Worm (Caenorhabditis elegans) whole organism, young adult: ENCODE measurements around the gene srx-33.

ENCODE experiments used
- B0336.3 ChIP-seq: fragments of 200-800 bp; sonication (Bioruptor generic); IDR thresholded peaks from 2 replicates; pipeline ENCODE4 v1.3.6; 2022; ENCODE audit warnings: missing genetic modification characterization, missing compliant biosample characterization
- C17E4.6 ChIP-seq: fragments of 200-800 bp; sonication (Bioruptor generic); IDR thresholded peaks from 2 replicates; pipeline ENCODE4 v1.3.6; 2022; ENCODE audit warnings: missing genetic modification reagents, missing genetic modification characterization, missing compliant biosample characterization
- F23B12.7 ChIP-seq: sonication (generic microtip); optimal IDR thresholded peaks from 2 replicates; lab custom pipeline; 2017; ENCODE audit warnings: missing genetic modification characterization, mild to moderate bottlenecking, missing compliant biosample characterization, antibody characterized with exemption, moderate library complexity; ENCODE audit not compliant: insufficient read depth
- F49E8.2 ChIP-seq: sonication (generic microtip); optimal IDR thresholded peaks from 3 replicates; lab custom pipeline; 2017; ENCODE audit warnings: missing genetic modification characterization, mild to moderate bottlenecking, missing compliant biosample characterization, antibody characterized with exemption, moderate library complexity; ENCODE audit not compliant: insufficient read depth
- F55B11.4 ChIP-seq: sonication (generic microtip); optimal IDR thresholded peaks from 2 replicates; lab custom pipeline; 2016; ENCODE audit warnings: missing compliant biosample characterization, missing genetic modification characterization, borderline replicate concordance; ENCODE audit not compliant: insufficient read depth
- Y56A3A.18 ChIP-seq: fragments of 200-800 bp; sonication (Bioruptor generic); IDR thresholded peaks from 2 replicates; pipeline ENCODE4 v1.3.6; 2022; ENCODE audit warnings: missing genetic modification reagents, missing genetic modification characterization, missing compliant biosample characterization
- Y79H2A.3 ChIP-seq: fragments of 200-800 bp; sonication (Bioruptor generic); conservative IDR thresholded peaks from 2 replicates; pipeline ENCODE4 v1.3.6; 2022; ENCODE audit warnings: missing genetic modification reagents, missing genetic modification characterization, missing compliant biosample characterization
- Y95B8A.8 ChIP-seq: fragments of 200-800 bp; sonication (Bioruptor generic); IDR thresholded peaks from 2 replicates; pipeline ENCODE4 v1.3.6; 2022; ENCODE audit warnings: missing genetic modification reagents, missing genetic modification characterization, missing compliant biosample characterization
- akir-1 ChIP-seq: fragments of 200-800 bp; sonication (Bioruptor generic); optimal IDR thresholded peaks from 2 replicates; lab custom pipeline; 2018; ENCODE audit warnings: mild to moderate bottlenecking, missing genetic modification characterization, moderate library complexity, missing compliant biosample characterization
- ama-1 ChIP-seq, 3 experiments: fragments of 150-350 bp in 1 of 3; sonication (generic microtip) in 2 of 3; optimal IDR thresholded peaks; 2 replicates each; lab custom pipeline; 2014 to 2018; ENCODE audit warnings: missing biosample characterization in 2 of 3, missing genetic modification characterization in 2 of 3, missing genetic modification reagents in 2 of 3
- atf-7 ChIP-seq: sonication (generic microtip); optimal IDR thresholded peaks from 2 replicates; lab custom pipeline; 2017; ENCODE audit warnings: mild to moderate bottlenecking, missing genetic modification characterization, missing compliant biosample characterization
- attf-6 ChIP-seq: fragments of 200-800 bp; sonication (Bioruptor generic); IDR thresholded peaks from 2 replicates; pipeline ENCODE4 v1.3.6; 2022; ENCODE audit warnings: missing genetic modification reagents, missing genetic modification characterization, missing compliant biosample characterization
- bed-1 ChIP-seq: fragments of 200-800 bp; sonication (Bioruptor generic); IDR thresholded peaks from 2 replicates; pipeline ENCODE4 v1.3.6; 2022; ENCODE audit warnings: missing genetic modification reagents, missing genetic modification characterization, missing compliant biosample characterization
- ccch-3 ChIP-seq: fragments of 200-800 bp; sonication (Bioruptor generic); optimal IDR thresholded peaks from 2 replicates; lab custom pipeline; 2018; ENCODE audit warnings: mild to moderate bottlenecking, missing genetic modification characterization, missing compliant biosample characterization
- dox-1 ChIP-seq: fragments of 200-800 bp; sonication (Bioruptor generic); IDR thresholded peaks from 2 replicates; pipeline ENCODE4 v1.3.6; 2022; ENCODE audit warnings: missing genetic modification reagents, missing genetic modification characterization, missing compliant biosample characterization
- dpff-1 ChIP-seq: sonication (generic microtip); optimal IDR thresholded peaks from 2 replicates; lab custom pipeline; 2017; ENCODE audit warnings: mild to moderate bottlenecking, missing genetic modification characterization, missing compliant biosample characterization
- egrh-3 ChIP-seq: fragments of 200-800 bp; sonication (Bioruptor generic); IDR thresholded peaks from 2 replicates; pipeline ENCODE4 v1.3.6; 2022; ENCODE audit warnings: missing genetic modification reagents, missing genetic modification characterization, missing compliant biosample characterization
- fkh-3 ChIP-seq: sonication (generic microtip); optimal IDR thresholded peaks from 2 replicates; lab custom pipeline; 2016; ENCODE audit warnings: mild to moderate bottlenecking, missing genetic modification characterization, missing compliant biosample characterization
- lin-40 ChIP-seq: sonication (generic microtip); optimal IDR thresholded peaks from 2 replicates; lab custom pipeline; 2016; ENCODE audit warnings: missing genetic modification characterization, mild to moderate bottlenecking, missing compliant biosample characterization, missing genotype, missing genetic modification reagents
- lsl-1 ChIP-seq: fragments of 200-800 bp; sonication (Bioruptor generic); optimal IDR thresholded peaks from 2 replicates; lab custom pipeline; 2018; ENCODE audit warnings: mild to moderate bottlenecking, missing genetic modification characterization, moderate library complexity, missing compliant biosample characterization
- lsy-27 ChIP-seq: sonication (generic microtip); optimal IDR thresholded peaks from 2 replicates; lab custom pipeline; 2017; ENCODE audit warnings: missing genetic modification characterization, mild to moderate bottlenecking, missing compliant biosample characterization, antibody characterized with exemption, missing genotype, borderline replicate concordance; ENCODE audit not compliant: insufficient read depth
- madf-10 ChIP-seq: sonication (generic microtip); optimal IDR thresholded peaks from 2 replicates; lab custom pipeline; 2016; ENCODE audit warnings: mild to moderate bottlenecking, missing genetic modification characterization, missing compliant biosample characterization
- mcd-1 ChIP-seq: fragments of 200-800 bp; sonication (Bioruptor generic); IDR thresholded peaks from 2 replicates; pipeline ENCODE4 v1.3.6; 2022; ENCODE audit warnings: missing genetic modification reagents, missing genetic modification characterization, missing compliant biosample characterization
- nfya-2 ChIP-seq: fragments of 200-800 bp; sonication (Bioruptor generic); IDR thresholded peaks from 2 replicates; pipeline ENCODE4 v1.3.6; 2022; ENCODE audit warnings: missing genetic modification reagents, missing genetic modification characterization, missing compliant biosample characterization
- nfyb-1 ChIP-seq: fragments of 200-800 bp; sonication (Bioruptor generic); IDR thresholded peaks from 2 replicates; pipeline ENCODE4 v1.3.6; 2022; ENCODE audit warnings: missing genetic modification reagents, missing genetic modification characterization, missing compliant biosample characterization
- nhr-80 ChIP-seq: sonication (generic microtip); optimal IDR thresholded peaks from 2 replicates; lab custom pipeline; 2016; ENCODE audit warnings: missing genetic modification characterization, missing compliant biosample characterization
- repo-1 ChIP-seq: sonication (generic microtip); optimal IDR thresholded peaks from 2 replicates; lab custom pipeline; 2017; ENCODE audit warnings: mild to moderate bottlenecking, missing genetic modification characterization, missing compliant biosample characterization
- sdz-38 ChIP-seq: sonication (generic microtip); optimal IDR thresholded peaks from 2 replicates; lab custom pipeline; 2016; ENCODE audit warnings: missing genotype, missing genetic modification characterization, missing compliant biosample characterization
- ztf-25 ChIP-seq: fragments of 200-800 bp; sonication (Bioruptor generic); IDR thresholded peaks from 2 replicates; pipeline ENCODE4 v1.3.6; 2022; ENCODE audit warnings: missing genetic modification reagents, missing genetic modification characterization, missing compliant biosample characterization
- ztf-26 ChIP-seq: sonication (generic microtip); optimal IDR thresholded peaks from 2 replicates; lab custom pipeline; 2017; ENCODE audit warnings: missing genetic modification characterization, missing compliant biosample characterization
- ztf-28 ChIP-seq: fragments of 200-800 bp; sonication (Bioruptor generic); IDR thresholded peaks from 2 replicates; pipeline ENCODE4 v1.3.6; 2022; ENCODE audit warnings: missing genetic modification reagents, missing genetic modification characterization, missing compliant biosample characterization
- ztf-3 ChIP-seq: fragments of 200-800 bp; sonication (Bioruptor generic); optimal IDR thresholded peaks from 2 replicates; lab custom pipeline; 2018; ENCODE audit warnings: mild to moderate bottlenecking, missing genetic modification characterization, missing compliant biosample characterization
- ztf-6 ChIP-seq: fragments of 200-800 bp; sonication (Bioruptor generic); IDR thresholded peaks from 2 replicates; pipeline ENCODE4 v1.3.6; 2022; ENCODE audit warnings: missing genetic modification reagents, missing genetic modification characterization, missing compliant biosample characterization

srx-33 gene

ce11 chrV:7118796-7119195 lies at the start of gene srx-33:
srx-33 (minus strand) TSS chrV:7118896.
- TF ChIP-seq nfyb-1 (GFP tag; lab: Robert Waterston, UW) (no peak), F49E8.2 (no peak), lsl-1 (GFP tag; lab: Kevin White, UChicago) (no peak), madf-10 (tag; lab: Kevin White, UChicago) (no peak), atf-7 (tag; lab: Kevin White, UChicago) (no peak), nfya-2 (GFP tag; lab: Robert Waterston, UW) (no peak), sdz-38 (tag; lab: Kevin White, UChicago) (no peak), B0336.3 (GFP tag; lab: Robert Waterston, UW) (no peak), mcd-1 (GFP tag; lab: Robert Waterston, UW) (no peak), F23B12.7 (tag; lab: Kevin White, UChicago) (no peak), lsy-27 (tag; lab: Kevin White, UChicago) (no peak), ztf-25 (GFP tag; lab: Robert Waterston, UW) (no peak), dpff-1 (tag; lab: Kevin White, UChicago) (no peak), F55B11.4 (tag; lab: Kevin White, UChicago) (no peak), ztf-28 (GFP tag; lab: Robert Waterston, UW) (no peak)

ce11 chrV:7166709-7167108 lies 48.0 kb upstream of the srx-33 start, which contains the start of gene ugt-36:
ugt-36 (plus strand) TSS chrV:7167009.
- TF ChIP-seq ztf-26 (tag; lab: Kevin White, UChicago) = no peak
- no peak for TF ChIP-seq Y56A3A.18 (GFP tag; lab: Robert Waterston, UW)
- TF ChIP-seq fkh-3 (tag; lab: Kevin White, UChicago) = no peak
- TF ChIP-seq akir-1 (GFP tag; lab: Kevin White, UChicago) = no peak
- no peak for TF ChIP-seq ccch-3
- TF ChIP-seq Y79H2A.3 (GFP tag; lab: Robert Waterston, UW) = no peak
- TF ChIP-seq ztf-6 (GFP tag; lab: Robert Waterston, UW) = no peak
- TF ChIP-seq lin-40 (tag; lab: Kevin White, UChicago) = no peak
- no peak for TF ChIP-seq attf-6 (GFP tag; lab: Robert Waterston, UW)
- no peak for TF ChIP-seq C17E4.6 (GFP tag; lab: Robert Waterston, UW)
- TF ChIP-seq ztf-3 (GFP tag; lab: Kevin White, UChicago) = no peak
- no peak for TF ChIP-seq ama-1 (optimal IDR thresholded peaks at IDR 0.05; lab: Kevin White, UChicago)
- no peak for TF ChIP-seq ama-1 (GFP tag; optimal IDR thresholded peaks at IDR 0.05; lab: Kevin White, UChicago)
- no peak for TF ChIP-seq nhr-80 (tag; lab: Kevin White, UChicago)
- TF ChIP-seq, all 124 proteins: peak for 0

- TF ChIP-seq bed-1 (GFP tag; lab: Robert Waterston, UW) (no peak), egrh-3 (GFP tag; lab: Robert Waterston, UW) (no peak), repo-1 (tag; lab: Kevin White, UChicago) (no peak), lsl-1 (GFP tag; lab: Kevin White, UChicago) (no peak), dox-1 (GFP tag; lab: Robert Waterston, UW) (no peak), B0336.3 (GFP tag; lab: Robert Waterston, UW) (no peak), ztf-3 (GFP tag; lab: Kevin White, UChicago) (no peak), nfya-2 (GFP tag; lab: Robert Waterston, UW) (no peak), Y95B8A.8 (GFP tag; lab: Robert Waterston, UW) (no peak), akir-1 (GFP tag; lab: Kevin White, UChicago) (no peak), lsy-27 (tag; lab: Kevin White, UChicago) (no peak), ztf-28 (GFP tag; lab: Robert Waterston, UW) (no peak), ama-1 (optimal IDR thresholded peaks at IDR 0.05; lab: Kevin White, UChicago) (no peak), ama-1 (GFP tag; optimal IDR thresholded peaks at IDR 0.05; lab: Kevin White, UChicago) (no peak)
Measured at ce11 chrV:7164210-7164609, 45.5 kb upstream of the srx-33 start, which contains the start of gene srh-83. srh-83 (plus strand) TSS chrV:7164510.
